Worm (Caenorhabditis elegans) whole organism, young adult: ENCODE measurements around the gene farl-11.

Source experiments
- B0336.3 ChIP-seq: fragments of 200-800 bp; sonication (Bioruptor generic); IDR thresholded peaks from 2 replicates; pipeline ENCODE4 v1.3.6; 2022; ENCODE audit warnings: missing genetic modification characterization, missing compliant biosample characterization
- C06A6.2 ChIP-seq: fragments of 200-800 bp; sonication (Bioruptor generic); conservative IDR thresholded peaks from 2 replicates; pipeline ENCODE4 v1.3.6; 2022; ENCODE audit warnings: missing genetic modification characterization, missing compliant biosample characterization
- F23B12.7 ChIP-seq: sonication (generic microtip); optimal IDR thresholded peaks from 2 replicates; lab custom pipeline; 2017; ENCODE audit warnings: missing genetic modification characterization, mild to moderate bottlenecking, missing compliant biosample characterization, antibody characterized with exemption, moderate library complexity; ENCODE audit not compliant: insufficient read depth
- F33H1.4 ChIP-seq: fragments of 200-800 bp; sonication (Bioruptor generic); IDR thresholded peaks from 2 replicates; pipeline ENCODE4 v1.3.6; 2022; ENCODE audit warnings: missing genetic modification reagents, missing genetic modification characterization, missing compliant biosample characterization
- F39B2.1 ChIP-seq: fragments of 200-800 bp; sonication (Bioruptor generic); IDR thresholded peaks from 2 replicates; pipeline ENCODE4 v1.3.6; 2022; ENCODE audit warnings: missing genetic modification reagents, missing genetic modification characterization, missing compliant biosample characterization
- F49E8.2 ChIP-seq: sonication (generic microtip); optimal IDR thresholded peaks from 3 replicates; lab custom pipeline; 2017; ENCODE audit warnings: missing genetic modification characterization, mild to moderate bottlenecking, missing compliant biosample characterization, antibody characterized with exemption, moderate library complexity; ENCODE audit not compliant: insufficient read depth
- F57A8.1 ChIP-seq: fragments of 200-800 bp; sonication (Bioruptor generic); optimal IDR thresholded peaks from 2 replicates; lab custom pipeline; 2018; ENCODE audit warnings: mild to moderate bottlenecking, missing genetic modification characterization, moderate library complexity, missing compliant biosample characterization
- K11D2.4 ChIP-seq: fragments of 200-800 bp; sonication (Bioruptor generic); IDR thresholded peaks from 2 replicates; pipeline ENCODE4 v1.3.6; 2022; ENCODE audit warnings: missing genetic modification reagents, missing genetic modification characterization, missing compliant biosample characterization
- T26A5.8 ChIP-seq: sonication (generic microtip); optimal IDR thresholded peaks from 2 replicates; lab custom pipeline; 2016; ENCODE audit warnings: missing genetic modification characterization, missing compliant biosample characterization
- Y67H2A.10 ChIP-seq: fragments of 200-800 bp; sonication (Bioruptor generic); conservative IDR thresholded peaks from 2 replicates; pipeline ENCODE4 v1.3.6; 2022; ENCODE audit warnings: missing genetic modification reagents, missing genetic modification characterization, missing compliant biosample characterization
- Y95B8A.8 ChIP-seq: fragments of 200-800 bp; sonication (Bioruptor generic); IDR thresholded peaks from 2 replicates; pipeline ENCODE4 v1.3.6; 2022; ENCODE audit warnings: missing genetic modification reagents, missing genetic modification characterization, missing compliant biosample characterization
- ZK185.1 ChIP-seq: sonication (generic microtip); optimal IDR thresholded peaks from 2 replicates; lab custom pipeline; 2016; ENCODE audit warnings: mild to moderate bottlenecking, missing genetic modification characterization, missing compliant biosample characterization; ENCODE audit not compliant: poor library complexity, severe bottlenecking
- ama-1 ChIP-seq, 3 experiments: fragments of 150-350 bp in 1 of 3; sonication (generic microtip) in 2 of 3; optimal IDR thresholded peaks; 2 replicates each; lab custom pipeline; 2014 to 2018; ENCODE audit warnings: missing biosample characterization in 2 of 3, missing genetic modification characterization in 2 of 3, missing genetic modification reagents in 2 of 3
- aptf-3 ChIP-seq: fragments of 200-800 bp; sonication (Bioruptor generic); IDR thresholded peaks from 2 replicates; pipeline ENCODE4 v1.3.6; 2022; ENCODE audit warnings: missing genetic modification characterization, missing compliant biosample characterization
- bed-2 ChIP-seq: fragments of 200-800 bp; sonication (Bioruptor generic); IDR thresholded peaks from 2 replicates; pipeline ENCODE4 v1.3.6; 2022; ENCODE audit warnings: missing genetic modification reagents, missing genetic modification characterization, missing compliant biosample characterization
- ccch-3 ChIP-seq: fragments of 200-800 bp; sonication (Bioruptor generic); optimal IDR thresholded peaks from 2 replicates; lab custom pipeline; 2018; ENCODE audit warnings: mild to moderate bottlenecking, missing genetic modification characterization, missing compliant biosample characterization
- ceh-91 ChIP-seq: fragments of 200-800 bp; sonication (Bioruptor generic); IDR thresholded peaks from 2 replicates; pipeline ENCODE4 v1.3.6; 2022; ENCODE audit warnings: missing genetic modification reagents, missing genetic modification characterization, missing compliant biosample characterization
- dox-1 ChIP-seq: fragments of 200-800 bp; sonication (Bioruptor generic); IDR thresholded peaks from 2 replicates; pipeline ENCODE4 v1.3.6; 2022; ENCODE audit warnings: missing genetic modification reagents, missing genetic modification characterization, missing compliant biosample characterization
- ekl-4 ChIP-seq: fragments of 200-800 bp; sonication (Bioruptor generic); IDR thresholded peaks from 2 replicates; pipeline ENCODE4 v1.3.6; 2022; ENCODE audit warnings: missing genetic modification reagents, missing genetic modification characterization, missing compliant biosample characterization
- fkh-3 ChIP-seq: sonication (generic microtip); optimal IDR thresholded peaks from 2 replicates; lab custom pipeline; 2016; ENCODE audit warnings: mild to moderate bottlenecking, missing genetic modification characterization, missing compliant biosample characterization
- gei-17 ChIP-seq: fragments of 200-800 bp; sonication (Bioruptor generic); optimal IDR thresholded peaks from 2 replicates; lab custom pipeline; 2018; ENCODE audit warnings: mild to moderate bottlenecking, missing genetic modification characterization, missing compliant biosample characterization
- him-1 ChIP-seq: sonication (generic microtip); optimal IDR thresholded peaks from 2 replicates; lab custom pipeline; 2016; ENCODE audit warnings: missing genotype, missing genetic modification reagents, missing genetic modification characterization, missing compliant biosample characterization
- hlh-26 ChIP-seq: fragments of 200-800 bp; sonication (Bioruptor generic); conservative IDR thresholded peaks from 2 replicates; pipeline ENCODE4 v1.3.6; 2022; ENCODE audit warnings: missing genetic modification reagents, missing genetic modification characterization, missing compliant biosample characterization
- hmg-20 ChIP-seq: fragments of 200-800 bp; sonication (Bioruptor generic); IDR thresholded peaks from 2 replicates; pipeline ENCODE4 v1.3.6; 2022; ENCODE audit warnings: missing genetic modification reagents, missing genetic modification characterization, missing compliant biosample characterization
- lag-1 ChIP-seq: fragments of 200-800 bp; sonication (Bioruptor generic); IDR thresholded peaks from 2 replicates; pipeline ENCODE4 v1.3.6; 2022; ENCODE audit warnings: missing genetic modification reagents, missing genetic modification characterization, missing compliant biosample characterization
- madf-10 ChIP-seq: sonication (generic microtip); optimal IDR thresholded peaks from 2 replicates; lab custom pipeline; 2016; ENCODE audit warnings: mild to moderate bottlenecking, missing genetic modification characterization, missing compliant biosample characterization
- mcd-1 ChIP-seq: fragments of 200-800 bp; sonication (Bioruptor generic); IDR thresholded peaks from 2 replicates; pipeline ENCODE4 v1.3.6; 2022; ENCODE audit warnings: missing genetic modification reagents, missing genetic modification characterization, missing compliant biosample characterization
- nhr-27 ChIP-seq: fragments of 200-800 bp; sonication (Bioruptor generic); optimal IDR thresholded peaks from 2 replicates; lab custom pipeline; 2018; ENCODE audit warnings: mild to moderate bottlenecking, missing genetic modification characterization, moderate library complexity, missing compliant biosample characterization
- nhr-90 ChIP-seq: sonication (generic microtip); optimal IDR thresholded peaks from 2 replicates; lab custom pipeline; 2016; ENCODE audit warnings: missing genotype, mild to moderate bottlenecking, missing genetic modification characterization, missing compliant biosample characterization
- rcor-1 ChIP-seq: fragments of 200-800 bp; sonication (Bioruptor generic); IDR thresholded peaks from 2 replicates; pipeline ENCODE4 v1.3.6; 2022; ENCODE audit warnings: missing genetic modification reagents, missing genetic modification characterization, missing compliant biosample characterization
- snpc-1.1 ChIP-seq: sonication (generic microtip); optimal IDR thresholded peaks from 2 replicates; lab custom pipeline; 2017; ENCODE audit warnings: missing genetic modification characterization, mild to moderate bottlenecking, missing compliant biosample characterization, antibody characterized with exemption, moderate library complexity, missing genotype, missing genetic modification reagents; ENCODE audit not compliant: insufficient read depth
- snpc-1.3 ChIP-seq: sonication (generic microtip); optimal IDR thresholded peaks from 2 replicates; lab custom pipeline; 2017; ENCODE audit warnings: missing genetic modification characterization, mild to moderate bottlenecking, missing compliant biosample characterization, antibody characterized with exemption, moderate library complexity, missing genotype, missing genetic modification reagents; ENCODE audit not compliant: insufficient read depth
- snpc-3.4 ChIP-seq: sonication (generic microtip); optimal IDR thresholded peaks from 2 replicates; lab custom pipeline; 2017; ENCODE audit warnings: missing genetic modification characterization, mild to moderate bottlenecking, missing compliant biosample characterization, antibody characterized with exemption, moderate library complexity, missing genotype, missing genetic modification reagents
- somi-1 ChIP-seq: fragments of 200-800 bp; sonication (Bioruptor generic); optimal IDR thresholded peaks from 2 replicates; lab custom pipeline; 2018; ENCODE audit warnings: mild to moderate bottlenecking, missing genetic modification characterization, missing compliant biosample characterization
- sptf-2 ChIP-seq: fragments of 200-800 bp; sonication (Bioruptor generic); optimal IDR thresholded peaks from 2 replicates; lab custom pipeline; 2018; ENCODE audit warnings: mild to moderate bottlenecking, missing genetic modification characterization, missing compliant biosample characterization
- tbx-9 ChIP-seq: sonication (generic microtip); optimal IDR thresholded peaks from 2 replicates; lab custom pipeline; 2016; ENCODE audit warnings: borderline replicate concordance, missing genetic modification characterization, inconsistent platforms, missing compliant biosample characterization
- unc-62 ChIP-seq: fragments of 150-350 bp; optimal IDR thresholded peaks from 2 replicates; lab custom pipeline; 2014; ENCODE audit warnings: missing biosample characterization, missing genetic modification reagents, missing genetic modification characterization
- xnd-1 ChIP-seq: sonication (generic microtip); optimal IDR thresholded peaks from 2 replicates; lab custom pipeline; 2016; ENCODE audit warnings: missing genotype, missing genetic modification reagents, missing genetic modification characterization, missing compliant biosample characterization
- ztf-6 ChIP-seq: fragments of 200-800 bp; sonication (Bioruptor generic); IDR thresholded peaks from 2 replicates; pipeline ENCODE4 v1.3.6; 2022; ENCODE audit warnings: missing genetic modification reagents, missing genetic modification characterization, missing compliant biosample characterization

The farl-11 gene

DNA sequence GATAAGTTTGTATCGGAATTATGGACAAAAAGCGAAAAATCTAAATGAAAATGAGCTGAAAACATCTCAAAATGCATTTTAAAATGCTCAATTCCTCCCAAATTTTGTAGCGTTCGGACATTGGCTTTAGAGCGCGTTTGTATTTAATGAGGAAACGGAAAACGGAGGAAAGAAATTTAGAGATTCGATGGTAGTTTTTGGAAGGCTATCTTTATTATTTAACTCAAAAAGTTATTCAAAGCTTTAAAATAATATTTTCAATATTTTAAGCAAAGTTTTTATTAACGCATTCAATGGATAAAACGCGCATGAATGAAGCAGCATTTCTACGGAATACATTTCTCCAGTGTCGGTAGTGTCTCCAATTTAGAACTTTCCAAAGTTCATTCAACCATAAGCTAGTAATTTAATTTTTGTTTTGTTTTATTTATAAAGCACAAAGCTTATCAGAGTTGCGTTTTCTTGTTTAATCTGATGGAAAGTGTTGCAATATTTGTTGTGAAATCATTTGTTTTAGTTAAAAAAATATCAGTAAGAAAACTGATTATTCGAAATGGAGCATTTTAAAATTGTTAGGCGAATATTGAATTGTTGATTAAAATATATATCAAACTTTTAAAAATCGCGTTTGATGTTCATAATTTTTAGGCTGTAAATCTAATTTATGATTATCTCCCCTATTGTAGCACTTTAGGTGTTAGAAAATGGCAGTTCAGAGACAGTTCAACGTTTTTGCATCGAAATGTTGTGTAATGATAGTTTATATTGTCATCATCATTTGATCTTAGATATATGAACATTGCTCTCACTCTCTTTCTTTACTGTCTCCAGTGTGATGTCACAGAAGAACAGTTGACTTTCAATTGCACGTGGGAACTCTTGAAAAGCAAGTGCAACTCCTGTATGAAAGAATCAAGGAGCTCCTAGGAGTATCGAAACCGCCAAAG, 32.0 kb downstream of the farl-11 start (continued):
- TF ChIP-seq T26A5.8 (tag; lab: Kevin White, UChicago) (no peak), rcor-1 (GFP tag; lab: Robert Waterston, UW) (no peak), ccch-3 (GFP tag; lab: Kevin White, UChicago) (no peak), bed-2 (GFP tag; lab: Robert Waterston, UW) (no peak), snpc-3.4 (tag; lab: Kevin White, UChicago) (no peak), hlh-26 (no peak), gei-17 (GFP tag; lab: Kevin White, UChicago) (no peak), aptf-3 (GFP tag; lab: Robert Waterston, UW) (no peak), ztf-6 (no peak), F57A8.1 (GFP tag; lab: Kevin White, UChicago) (no peak), dox-1 (no peak), nhr-27 (no peak), ama-1 (optimal IDR thresholded peaks at IDR 0.05; lab: Kevin White, UChicago) (no peak), ama-1 (GFP tag; optimal IDR thresholded peaks at IDR 0.05; lab: Kevin White, UChicago) (no peak), F49E8.2 (tag; lab: Kevin White, UChicago) (no peak), sptf-2 (no peak), fkh-3 (tag; lab: Kevin White, UChicago) (no peak), K11D2.4 (GFP tag; lab: Robert Waterston, UW) (no peak), F23B12.7 (no peak), hmg-20 (GFP tag; lab: Robert Waterston, UW) (no peak), unc-62 (GFP tag; lab: Kevin White, UChicago) (no peak), madf-10 (tag; lab: Kevin White, UChicago) (no peak), snpc-1.3 (tag; lab: Kevin White, UChicago) (peak; percentile 21), nhr-90 (tag; lab: Kevin White, UChicago) (no peak), B0336.3 (no peak), xnd-1 (tag; lab: Kevin White, UChicago) (no peak), lag-1 (no peak), Y67H2A.10 (GFP tag; lab: Robert Waterston, UW) (no peak), F33H1.4 (GFP tag; lab: Robert Waterston, UW) (no peak), him-1 (tag; lab: Kevin White, UChicago) (no peak), C06A6.2 (GFP tag; lab: Robert Waterston, UW) (no peak), ekl-4 (GFP tag; lab: Robert Waterston, UW) (no peak), somi-1 (GFP tag; lab: Kevin White, UChicago) (no peak)

DNA sequence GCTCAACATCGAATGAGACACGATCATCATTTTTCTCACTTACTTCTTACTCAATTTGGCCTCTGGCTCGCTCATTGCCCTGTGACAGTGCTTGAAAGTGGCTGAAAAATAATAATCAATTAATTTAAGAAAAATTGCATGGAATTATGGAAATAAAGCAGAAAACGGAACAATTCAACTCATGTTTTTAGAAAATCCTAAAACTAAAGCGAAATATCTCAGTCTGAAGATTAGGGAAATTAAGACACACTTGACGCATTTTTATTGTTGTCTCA, 32.6 kb downstream of the farl-11 start, which contains the start of gene kars-1:
kars-1 (minus strand) TSS at position 101 of the 275 bp plus-strand sequence.
- TF ChIP-seq rcor-1 (GFP tag; lab: Robert Waterston, UW) (no peak), ceh-91 (GFP tag; lab: Robert Waterston, UW) (no peak), him-1 (tag; lab: Kevin White, UChicago) (no peak), mcd-1 (GFP tag; lab: Robert Waterston, UW) (no peak), ZK185.1 (tag; lab: Kevin White, UChicago) (no peak), snpc-1.1 (tag; lab: Kevin White, UChicago) (no peak), tbx-9 (tag; lab: Kevin White, UChicago) (no peak), Y95B8A.8 (GFP tag; lab: Robert Waterston, UW) (no peak), snpc-3.4 (tag; lab: Kevin White, UChicago) (no peak), F57A8.1 (GFP tag; lab: Kevin White, UChicago) (no peak), F39B2.1 (GFP tag; lab: Robert Waterston, UW) (no peak)
- TF ChIP-seq, all 124 proteins: peak for 0
